Worm (Caenorhabditis elegans) whole organism, L1 larva: ENCODE measurements around the gene srj-53.

ENCODE experiments used
- C16A3.4 ChIP-seq: fragments of 150-350 bp; optimal IDR thresholded peaks from 2 replicates; lab custom pipeline; 2014; ENCODE audit warnings: missing biosample characterization, missing genetic modification characterization
- F16B12.6 ChIP-seq: fragments of 150-350 bp; optimal IDR thresholded peaks from 2 replicates; lab custom pipeline; 2014; ENCODE audit warnings: missing biosample characterization, missing genetic modification characterization
- aha-1 ChIP-seq: fragments of 150-350 bp; optimal IDR thresholded peaks from 2 replicates; lab custom pipeline; 2014; ENCODE audit warnings: missing biosample characterization, missing genetic modification characterization
- alr-1 ChIP-seq: fragments of 200-800 bp; sonication (Bioruptor generic); optimal IDR thresholded peaks from 2 replicates; lab custom pipeline; 2018; ENCODE audit warnings: borderline replicate concordance, mild to moderate bottlenecking, missing genetic modification characterization, missing compliant biosample characterization
- aly-2 ChIP-seq: fragments of 150-350 bp; optimal IDR thresholded peaks from 2 replicates; lab custom pipeline; 2014; ENCODE audit warnings: missing biosample characterization, missing genetic modification characterization
- ama-1 ChIP-seq: fragments of 150-350 bp; optimal IDR thresholded peaks from 2 replicates; lab custom pipeline; 2014
- ceh-8 ChIP-seq: fragments of 200-800 bp; sonication (Bioruptor generic); optimal IDR thresholded peaks from 2 replicates; lab custom pipeline; 2018; ENCODE audit warnings: mild to moderate bottlenecking, missing genetic modification characterization, moderate library complexity, missing compliant biosample characterization
- ceh-88 ChIP-seq: fragments of 200-800 bp; sonication (Bioruptor generic); IDR thresholded peaks from 2 replicates; pipeline ENCODE4 v1.3.6; 2022; ENCODE audit warnings: missing genetic modification characterization, missing compliant biosample characterization
- ces-1 ChIP-seq: fragments of 150-350 bp; optimal IDR thresholded peaks from 2 replicates; lab custom pipeline; 2014; ENCODE audit warnings: missing biosample characterization, missing genetic modification reagents, missing genetic modification characterization
- dpl-1 ChIP-seq, 3 experiments: fragments of 150-350 bp in 2 of 3; sonication (generic microtip) in 1 of 3; optimal IDR thresholded peaks; 2 replicates each; lab custom pipeline; 2014 to 2017; ENCODE audit warnings: missing biosample characterization in 3 of 3, missing genetic modification characterization in 3 of 3, missing genetic modification reagents in 3 of 3
- efl-1 ChIP-seq, 4 experiments: fragments of 150-350 bp; optimal IDR thresholded peaks in 3 of 4; peaks in 1 of 4; 1 replicate in 1 of 4; 2 replicates in 3 of 4; lab custom pipeline; 2014; ENCODE audit warnings: missing biosample characterization in 2 of 4, missing genetic modification characterization in 2 of 4, missing genetic modification reagents in 2 of 4
- egl-13 ChIP-seq: sonication (generic microtip); optimal IDR thresholded peaks from 2 replicates; lab custom pipeline; 2016; ENCODE audit warnings: missing genotype, missing genetic modification reagents, missing genetic modification characterization, missing compliant biosample characterization
- egl-27 ChIP-seq, 2 experiments: fragments of 150-350 bp in 1 of 2; sonication (generic microtip); optimal IDR thresholded peaks; 3 replicates each; lab custom pipeline; 2017 to 2018; ENCODE audit warnings: missing biosample characterization in 2 of 2, missing genetic modification characterization in 2 of 2, missing genetic modification reagents in 2 of 2
- elt-3 ChIP-seq, 6 experiments: fragments of 150-350 bp in 1 of 6; sonication (generic microtip); optimal IDR thresholded peaks; 2 replicates each; lab custom pipeline; 2017 to 2018; ENCODE audit warnings: missing biosample characterization in 6 of 6, missing genetic modification characterization in 6 of 6, inconsistent platforms in 1 of 6
- fkh-4 ChIP-seq: sonication (generic microtip); optimal IDR thresholded peaks from 2 replicates; lab custom pipeline; 2016; ENCODE audit warnings: missing compliant biosample characterization, missing genetic modification characterization, borderline replicate concordance
- fos-1 ChIP-seq: fragments of 150-350 bp; optimal IDR thresholded peaks from 2 replicates; lab custom pipeline; 2014; ENCODE audit warnings: missing biosample characterization, missing genetic modification characterization
- irx-1 ChIP-seq: sonication (generic microtip); optimal IDR thresholded peaks from 2 replicates; lab custom pipeline; 2016; ENCODE audit warnings: missing genetic modification characterization, missing compliant biosample characterization
- isw-1 ChIP-seq: fragments of 200-800 bp; sonication (Bioruptor generic); IDR thresholded peaks from 2 replicates; pipeline ENCODE4 v1.3.6; 2022; ENCODE audit warnings: missing genetic modification characterization, missing compliant biosample characterization
- jun-1 ChIP-seq: fragments of 150-350 bp; optimal IDR thresholded peaks from 2 replicates; lab custom pipeline; 2014; ENCODE audit warnings: missing biosample characterization, missing genetic modification reagents, missing genetic modification characterization
- lin-13 ChIP-seq: fragments of 150-350 bp; optimal IDR thresholded peaks from 2 replicates; lab custom pipeline; 2014; ENCODE audit warnings: missing biosample characterization, missing genetic modification reagents, missing genetic modification characterization
- lin-14 ChIP-seq: fragments of 200-800 bp; sonication (Bioruptor generic); optimal IDR thresholded peaks from 2 replicates; lab custom pipeline; 2018; ENCODE audit warnings: mild to moderate bottlenecking, missing genetic modification characterization, moderate library complexity, missing compliant biosample characterization
- lin-35 ChIP-seq, 2 experiments: fragments of 150-350 bp; optimal IDR thresholded peaks; 2 replicates each; lab custom pipeline; 2014; ENCODE audit warnings: missing biosample characterization in 2 of 2, missing genetic modification characterization in 2 of 2, missing genetic modification reagents in 2 of 2
- lin-39 ChIP-seq: fragments of 150-350 bp; optimal IDR thresholded peaks from 2 replicates; lab custom pipeline; 2014; ENCODE audit warnings: missing biosample characterization, missing genetic modification reagents, missing genetic modification characterization
- lir-3 ChIP-seq: sonication (generic microtip); optimal IDR thresholded peaks from 2 replicates; lab custom pipeline; 2016; ENCODE audit warnings: mild to moderate bottlenecking, missing genetic modification characterization, moderate library complexity, missing compliant biosample characterization; ENCODE audit not compliant: poor library complexity
- mdl-1 ChIP-seq, 2 experiments: fragments of 150-350 bp; optimal IDR thresholded peaks; 2 replicates each; lab custom pipeline; 2014 to 2017; ENCODE audit warnings: missing biosample characterization in 2 of 2, missing genetic modification characterization in 2 of 2, inconsistent platforms in 1 of 2
- mef-2 ChIP-seq: fragments of 150-350 bp; optimal IDR thresholded peaks from 2 replicates; lab custom pipeline; 2014; ENCODE audit warnings: missing biosample characterization, missing genetic modification characterization
- mep-1 ChIP-seq: fragments of 150-350 bp; optimal IDR thresholded peaks from 2 replicates; lab custom pipeline; 2014; ENCODE audit warnings: missing biosample characterization, missing genetic modification characterization
- nhr-12 ChIP-seq: sonication (generic microtip); optimal IDR thresholded peaks from 2 replicates; lab custom pipeline; 2017; ENCODE audit warnings: missing biosample characterization, missing genetic modification characterization
- nhr-19 ChIP-seq: fragments of 200-800 bp; sonication (Bioruptor generic); conservative IDR thresholded peaks from 2 replicates; pipeline ENCODE4 v1.3.6; 2022; ENCODE audit warnings: missing genetic modification characterization, missing compliant biosample characterization
- nhr-20 ChIP-seq: sonication (generic microtip); optimal IDR thresholded peaks from 2 replicates; lab custom pipeline; 2016; ENCODE audit warnings: mild to moderate bottlenecking, missing genetic modification characterization, missing compliant biosample characterization
- nhr-76 ChIP-seq: sonication (generic microtip); optimal IDR thresholded peaks from 2 replicates; lab custom pipeline; 2017; ENCODE audit warnings: missing biosample characterization, missing genetic modification characterization
- nhr-77 ChIP-seq: fragments of 150-350 bp; optimal IDR thresholded peaks from 2 replicates; lab custom pipeline; 2014; ENCODE audit warnings: missing biosample characterization, missing genetic modification characterization
- nhr-85 ChIP-seq: sonication (generic microtip); peaks from one replicate; lab custom pipeline; 2016; ENCODE audit warnings: missing genetic modification characterization, inconsistent platforms, missing compliant biosample characterization
- nhr-90 ChIP-seq: sonication (generic microtip); optimal IDR thresholded peaks from 2 replicates; lab custom pipeline; 2016; ENCODE audit warnings: mild to moderate bottlenecking, missing genetic modification characterization, missing compliant biosample characterization; ENCODE audit not compliant: poor library complexity
- pax-3 ChIP-seq: fragments of 200-800 bp; sonication (Bioruptor generic); optimal IDR thresholded peaks from 2 replicates; lab custom pipeline; 2018; ENCODE audit warnings: mild to moderate bottlenecking, missing genetic modification characterization, moderate library complexity, missing compliant biosample characterization
- rnt-1 ChIP-seq: sonication (generic microtip); optimal IDR thresholded peaks from 2 replicates; lab custom pipeline; 2016; ENCODE audit warnings: mild to moderate bottlenecking, missing genetic modification characterization, moderate library complexity, missing compliant biosample characterization
- skn-1 ChIP-seq: fragments of 150-350 bp; optimal IDR thresholded peaks from 2 replicates; lab custom pipeline; 2014; ENCODE audit warnings: missing biosample characterization, missing genetic modification characterization
- snu-23 ChIP-seq: sonication (generic microtip); optimal IDR thresholded peaks from 2 replicates; lab custom pipeline; 2016; ENCODE audit warnings: missing genetic modification characterization, missing compliant biosample characterization
- sox-4 ChIP-seq: sonication (generic microtip); optimal IDR thresholded peaks from 2 replicates; lab custom pipeline; 2016; ENCODE audit warnings: missing genetic modification characterization, missing compliant biosample characterization
- sup-37 ChIP-seq: fragments of 200-800 bp; sonication (Bioruptor generic); optimal IDR thresholded peaks from 2 replicates; lab custom pipeline; 2018; ENCODE audit warnings: mild to moderate bottlenecking, missing genetic modification characterization, missing compliant biosample characterization
- swsn-7 ChIP-seq: sonication (generic microtip); optimal IDR thresholded peaks from 2 replicates; lab custom pipeline; 2016; ENCODE audit warnings: missing genetic modification characterization, missing compliant biosample characterization
- tbx-2 ChIP-seq: sonication (generic microtip); optimal IDR thresholded peaks from 2 replicates; lab custom pipeline; 2016; ENCODE audit warnings: missing genetic modification characterization, missing compliant biosample characterization
- tlp-1 ChIP-seq: fragments of 150-350 bp; optimal IDR thresholded peaks from 2 replicates; lab custom pipeline; 2014; ENCODE audit warnings: missing biosample characterization, missing genetic modification characterization
- unc-30 ChIP-seq: sonication (generic microtip); optimal IDR thresholded peaks from 2 replicates; lab custom pipeline; 2017; ENCODE audit warnings: missing biosample characterization, missing genetic modification characterization
- unc-98 ChIP-seq: fragments of 200-800 bp; sonication (Bioruptor generic); IDR thresholded peaks from 2 replicates; pipeline ENCODE4 v1.3.6; 2022; ENCODE audit warnings: missing genetic modification characterization, missing compliant biosample characterization
- vab-15 ChIP-seq: sonication (generic microtip); optimal IDR thresholded peaks from 2 replicates; lab custom pipeline; 2017; ENCODE audit warnings: missing genotype, mild to moderate bottlenecking, missing genetic modification characterization, missing compliant biosample characterization
- xbp-1 ChIP-seq: sonication (generic microtip); optimal IDR thresholded peaks from 2 replicates; lab custom pipeline; 2016; ENCODE audit warnings: missing genetic modification characterization, missing compliant biosample characterization
- zip-4 ChIP-seq: fragments of 200-800 bp; sonication (Bioruptor generic); optimal IDR thresholded peaks from 2 replicates; lab custom pipeline; 2018; ENCODE audit warnings: mild to moderate bottlenecking, missing genetic modification characterization, moderate library complexity, missing compliant biosample characterization
- ztf-4 ChIP-seq: fragments of 150-350 bp; optimal IDR thresholded peaks from 2 replicates; lab custom pipeline; 2014; ENCODE audit warnings: missing biosample characterization, missing genetic modification characterization

Gene srj-53

ce11 chrV:731330-731729 is 36.8 kb upstream of the srj-53 start (continued):
- no peak for TF ChIP-seq F16B12.6 (tag; lab: Kevin White, UChicago)
- peak; percentile 83 for TF ChIP-seq nhr-77
- TF ChIP-seq C16A3.4, result peak; percentile 86
- peak; percentile 52 for TF ChIP-seq zip-4
- TF ChIP-seq jun-1 (tag; lab: Kevin White, UChicago), result peak; percentile 77
- peak; percentile 71 for TF ChIP-seq mep-1
- TF ChIP-seq nhr-85 (tag; lab: Kevin White, UChicago), result peak; percentile 98
- TF ChIP-seq irx-1, result peak; percentile 77
- peak in 5 of 6 experiments; percentile 16 to 92 (median 65) for TF ChIP-seq elt-3 (tag; optimal IDR thresholded peaks at IDR 0.05; lab: Kevin White, UChicago)
- TF ChIP-seq ceh-8 (GFP tag; lab: Kevin White, UChicago), result no peak
- TF ChIP-seq pax-3 (tag; lab: Kevin White, UChicago), result peak; percentile 75
- TF ChIP-seq fkh-4 (tag; lab: Kevin White, UChicago), result no peak
- TF ChIP-seq mdl-1 (tag; optimal IDR thresholded peaks at IDR 0.05; lab: Kevin White, UChicago), result peak; percentile 76 to 99
- peak; percentile 37 to 90 for TF ChIP-seq lin-35 (GFP tag; optimal IDR thresholded peaks at IDR 0.05; lab: Kevin White, UChicago)
- no peak for TF ChIP-seq tlp-1 (tag; lab: Kevin White, UChicago)
- TF ChIP-seq isw-1 (GFP tag; lab: Robert Waterston, UW), result peak; percentile 52; the same call in 1 of the 2 replicates
- peak; percentile 35 for TF ChIP-seq lin-13 (GFP tag; lab: Kevin White, UChicago)
- peak; percentile 48 to 67 (median 51) for TF ChIP-seq dpl-1 (GFP tag; optimal IDR thresholded peaks at IDR 0.05; lab: Kevin White, UChicago)
- peak; percentile 100 for TF ChIP-seq nhr-19
- TF ChIP-seq mef-2 (tag; lab: Kevin White, UChicago), result peak; percentile 80
- TF ChIP-seq lin-39 (tag; lab: Kevin White, UChicago), result peak; percentile 83
- peak; percentile 94 for TF ChIP-seq nhr-90 (tag; lab: Kevin White, UChicago)
- no peak for TF ChIP-seq nhr-76 (tag; lab: Kevin White, UChicago)
- peak; percentile 53 for TF ChIP-seq egl-13 (tag; lab: Kevin White, UChicago)
- TF ChIP-seq sox-4, result peak; percentile 59
- peak; percentile 30 for TF ChIP-seq aly-2 (tag; lab: Kevin White, UChicago)
- no peak for TF ChIP-seq unc-30 (tag; lab: Kevin White, UChicago)
- peak; percentile 84 for TF ChIP-seq xbp-1
- peak; percentile 22 to 79 for TF ChIP-seq egl-27 (tag; optimal IDR thresholded peaks at IDR 0.05; lab: Kevin White, UChicago)
- peak; percentile 58 to 67 for TF ChIP-seq efl-1 (optimal IDR thresholded peaks at IDR 0.05; lab: Kevin White, UChicago)
- TF ChIP-seq efl-1 (GFP tag; optimal IDR thresholded peaks at IDR 0.05 in 1 of 2; lab: Kevin White, UChicago), result peak; percentile 15 to 96
- TF ChIP-seq, all 84 proteins: peak for 56

ce11 chrV:730216-730615 is 35.7 kb upstream of the srj-53 start:
- peak; percentile 44 for TF ChIP-seq rnt-1 (tag; lab: Kevin White, UChicago)
- TF ChIP-seq mef-2 (tag; lab: Kevin White, UChicago), result no peak
- no peak for TF ChIP-seq vab-15
- no peak for TF ChIP-seq unc-98 (GFP tag; lab: Robert Waterston, UW)
- TF ChIP-seq sup-37 (GFP tag; lab: Kevin White, UChicago), result peak; percentile 77
- TF ChIP-seq nhr-19, result peak; percentile 94
- peak in 1 of 2 experiments; percentile 77 for TF ChIP-seq lin-35 (GFP tag; optimal IDR thresholded peaks at IDR 0.05; lab: Kevin White, UChicago)
- TF ChIP-seq ztf-4 (tag; lab: Kevin White, UChicago), result peak; percentile 59
- no peak for TF ChIP-seq aha-1 (tag; lab: Kevin White, UChicago)
- TF ChIP-seq nhr-20, result peak; percentile 75
- TF ChIP-seq egl-27 (tag; optimal IDR thresholded peaks at IDR 0.05; lab: Kevin White, UChicago), result no peak
- peak in 1 of 2 experiments; percentile 6 for TF ChIP-seq efl-1 (optimal IDR thresholded peaks at IDR 0.05; lab: Kevin White, UChicago)
- TF ChIP-seq efl-1 (GFP tag; optimal IDR thresholded peaks at IDR 0.05 in 1 of 2; lab: Kevin White, UChicago), result no peak
- TF ChIP-seq nhr-12 (tag; lab: Kevin White, UChicago), result no peak
- no peak for TF ChIP-seq isw-1 (GFP tag; lab: Robert Waterston, UW)
- peak in 1 of 2 experiments; percentile 73 for TF ChIP-seq mdl-1 (tag; optimal IDR thresholded peaks at IDR 0.05; lab: Kevin White, UChicago)
- TF ChIP-seq mep-1, result peak; percentile 40
- no peak for TF ChIP-seq nhr-77
- TF ChIP-seq lir-3 (tag; lab: Kevin White, UChicago), result peak; percentile 61
- no peak for TF ChIP-seq skn-1 (tag; lab: Kevin White, UChicago)
- TF ChIP-seq tbx-2, result peak; percentile 63
- TF ChIP-seq nhr-90 (tag; lab: Kevin White, UChicago), result peak; percentile 74
- no peak; the same call in 1 of the 2 replicates for TF ChIP-seq ceh-88 (GFP tag; lab: Robert Waterston, UW)
- TF ChIP-seq fos-1, result no peak
- TF ChIP-seq alr-1 (tag; lab: Kevin White, UChicago), result no peak
- peak; percentile 71 for TF ChIP-seq lin-14 (GFP tag; lab: Kevin White, UChicago)
- TF ChIP-seq snu-23, result peak; percentile 64
- peak; percentile 49 for TF ChIP-seq C16A3.4
- TF ChIP-seq elt-3 (tag; optimal IDR thresholded peaks at IDR 0.05; lab: Kevin White, UChicago), result peak in 2 of 6 experiments; percentile 45 to 48
- peak; percentile 43 for TF ChIP-seq ama-1 (lab: Kevin White, UChicago)
- no peak for TF ChIP-seq ces-1
- TF ChIP-seq irx-1, result no peak
- TF ChIP-seq swsn-7 (tag; lab: Kevin White, UChicago), result peak; percentile 0
